Fruit fly (Drosophila melanogaster) whole organism, embryonic: ENCODE measurements around the gene Hip14.

ENCODE experiments used
- Aef1 ChIP-seq: fragments of 200-800 bp; sonication (Bioruptor generic); IDR thresholded peaks from 3 replicates; pipeline ENCODE4 v1.3.6; 2022; ENCODE audit warnings: missing biosample characterization, missing genetic modification characterization
- B-H1 ChIP-seq: fragments of 200-800 bp; sonication (Bioruptor generic); IDR thresholded peaks from 3 replicates; pipeline ENCODE4 v1.3.6; 2022; ENCODE audit warnings: missing biosample characterization, missing genetic modification characterization
- Bgb ChIP-seq: fragments of 200-800 bp; sonication (Bioruptor generic); IDR thresholded peaks from 2 replicates; pipeline ENCODE4 v1.3.6; 2022; ENCODE audit warnings: missing biosample characterization, missing genetic modification characterization; ENCODE audit not compliant: partially characterized antibody
- C15 ChIP-seq: fragments of 200-800 bp; sonication (Bioruptor generic); IDR thresholded peaks from 3 replicates; pipeline ENCODE4 v1.3.6; 2022; ENCODE audit warnings: missing biosample characterization, missing genetic modification characterization
- CG10274 ChIP-seq: fragments of 200-800 bp; sonication (Bioruptor generic); optimal IDR thresholded peaks from 3 replicates; lab custom pipeline; 2017; ENCODE audit warnings: missing biosample characterization, mild to moderate bottlenecking, missing genetic modification characterization
- CG10979 ChIP-seq: fragments of 200-800 bp; sonication (Bioruptor generic); optimal IDR thresholded peaks from 2 replicates; lab custom pipeline; 2018; ENCODE audit warnings: missing biosample characterization, mild to moderate bottlenecking, missing genetic modification characterization, moderate library complexity
- CG11696 ChIP-seq: fragments of 200-800 bp; sonication (Bioruptor generic); IDR thresholded peaks from 2 replicates; pipeline ENCODE4 v1.3.6; 2022; ENCODE audit warnings: missing biosample characterization, missing genetic modification characterization
- CG12155 ChIP-seq: fragments of 200-800 bp; sonication (Bioruptor generic); optimal IDR thresholded peaks from 3 replicates; lab custom pipeline; 2016; ENCODE audit warnings: missing biosample characterization, missing genetic modification characterization
- CG13287 ChIP-seq: fragments of 200-800 bp; sonication (Bioruptor generic); IDR thresholded peaks from 2 replicates; pipeline ENCODE4 v1.3.6; 2022; ENCODE audit warnings: missing biosample characterization, missing genetic modification characterization; ENCODE audit not compliant: partially characterized antibody
- CG13296 ChIP-seq: fragments of 200-800 bp; sonication (Bioruptor generic); optimal IDR thresholded peaks from 3 replicates; lab custom pipeline; 2018; ENCODE audit warnings: missing biosample characterization, mild to moderate bottlenecking, missing genetic modification characterization
- CG14965 ChIP-seq: fragments of 200-800 bp; sonication (Bioruptor generic); optimal IDR thresholded peaks from 2 replicates; lab custom pipeline; 2016; ENCODE audit warnings: missing biosample characterization, missing genetic modification characterization, borderline replicate concordance
- CG1647 ChIP-seq: fragments of 200-800 bp; sonication (Bioruptor generic); optimal IDR thresholded peaks from 3 replicates; lab custom pipeline; 2016; ENCODE audit warnings: missing biosample characterization, missing genetic modification characterization
- CG17802 ChIP-seq: fragments of 200-800 bp; sonication (Bioruptor generic); optimal IDR thresholded peaks from 2 replicates; lab custom pipeline; 2018; ENCODE audit warnings: missing biosample characterization, mild to moderate bottlenecking, missing genetic modification characterization, moderate library complexity
- CG2120 ChIP-seq: fragments of 200-800 bp; sonication (Bioruptor generic); optimal IDR thresholded peaks from 3 replicates; lab custom pipeline; 2016; ENCODE audit warnings: missing biosample characterization, missing genetic modification characterization
- CG2202 ChIP-seq: fragments of 200-800 bp; sonication (Bioruptor generic); optimal IDR thresholded peaks from 2 replicates; lab custom pipeline; 2018; ENCODE audit warnings: missing biosample characterization, mild to moderate bottlenecking, missing genetic modification characterization
- CG2875 ChIP-seq: fragments of 200-800 bp; sonication (Bioruptor generic); optimal IDR thresholded peaks from 2 replicates; lab custom pipeline; 2017; ENCODE audit warnings: missing biosample characterization, mild to moderate bottlenecking, missing genetic modification characterization, missing genetic modification reagents
- CG3065 ChIP-seq: fragments of 200-800 bp; sonication (Bioruptor generic); optimal IDR thresholded peaks from 2 replicates; lab custom pipeline; 2016; ENCODE audit warnings: missing biosample characterization, missing genetic modification characterization
- CG42726 ChIP-seq: fragments of 200-800 bp; sonication (Bioruptor generic); IDR thresholded peaks from 2 replicates; pipeline ENCODE4 v1.3.6; 2022; ENCODE audit warnings: missing biosample characterization, missing genetic modification characterization; ENCODE audit not compliant: partially characterized antibody
- CG4424 ChIP-seq: fragments of 200-800 bp; sonication (Bioruptor generic); optimal IDR thresholded peaks from 3 replicates; lab custom pipeline; 2016; ENCODE audit warnings: missing biosample characterization, missing genetic modification characterization
- CG4820 ChIP-seq: fragments of 200-800 bp; sonication (Bioruptor generic); optimal IDR thresholded peaks from 3 replicates; lab custom pipeline; 2016; ENCODE audit warnings: missing biosample characterization, missing genetic modification characterization
- CG8388 ChIP-seq: fragments of 200-800 bp; sonication (Bioruptor generic); optimal IDR thresholded peaks from 2 replicates; lab custom pipeline; 2019; ENCODE audit warnings: missing biosample characterization, mild to moderate bottlenecking, missing genetic modification characterization, moderate library complexity
- CG9797 ChIP-seq: fragments of 200-800 bp; sonication (Bioruptor generic); optimal IDR thresholded peaks from 3 replicates; lab custom pipeline; 2018; ENCODE audit warnings: missing biosample characterization, mild to moderate bottlenecking, missing genetic modification characterization
- Dad ChIP-seq: fragments of 200-800 bp; sonication (Bioruptor generic); optimal IDR thresholded peaks from 3 replicates; lab custom pipeline; 2016; ENCODE audit warnings: missing biosample characterization, missing genetic modification characterization
- Dbx ChIP-seq: fragments of 200-800 bp; sonication (Bioruptor generic); IDR thresholded peaks from 3 replicates; pipeline ENCODE4 v1.3.6; 2022; ENCODE audit warnings: missing biosample characterization, missing genetic modification characterization
- Eip74EF ChIP-seq, 2 experiments: fragments of 200-800 bp in 1 of 2; fragments of >200 bp in 1 of 2; sonication (Bioruptor generic) in 1 of 2; optimal IDR thresholded peaks; 2 replicates each; lab custom pipeline; 2017 to 2019; ENCODE audit warnings: missing biosample characterization in 2 of 2, missing genetic modification characterization in 2 of 2, mild to moderate bottlenecking in 1 of 2, moderate library complexity in 1 of 2
- GATAe ChIP-seq: fragments of 200-800 bp; sonication (Bioruptor generic); conservative IDR thresholded peaks from 2 replicates; pipeline ENCODE4 v1.3.6; 2022; ENCODE audit warnings: missing biosample characterization, missing genetic modification characterization
- Gsc ChIP-seq: fragments of 200-800 bp; sonication (Bioruptor generic); IDR thresholded peaks from 2 replicates; pipeline ENCODE4 v1.3.6; 2022; ENCODE audit warnings: missing biosample characterization, missing genetic modification characterization
- Hmx ChIP-seq: fragments of 200-800 bp; sonication (Bioruptor generic); optimal IDR thresholded peaks from 2 replicates; lab custom pipeline; 2016; ENCODE audit warnings: missing biosample characterization, missing genetic modification characterization
- Hr51 ChIP-seq, 2 experiments: fragments of 200-800 bp; sonication (Bioruptor generic); optimal IDR thresholded peaks; 2 replicates in 1 of 2; 3 replicates in 1 of 2; lab custom pipeline; 2016 to 2018; ENCODE audit warnings: missing biosample characterization in 2 of 2, missing genetic modification characterization in 2 of 2, mild to moderate bottlenecking in 1 of 2, moderate library complexity in 1 of 2
- MESR4 ChIP-seq: fragments of 200-800 bp; sonication (Bioruptor generic); optimal IDR thresholded peaks from 2 replicates; lab custom pipeline; 2018; ENCODE audit warnings: missing biosample characterization, mild to moderate bottlenecking, missing genetic modification characterization, moderate library complexity
- Nf-YC ChIP-seq: fragments of 200-800 bp; optimal IDR thresholded peaks from 3 replicates; lab custom pipeline; 2019; ENCODE audit warnings: missing biosample characterization, mild to moderate bottlenecking, missing genetic modification characterization, moderate library complexity
- ase ChIP-seq: fragments of 200-800 bp; sonication (Bioruptor generic); IDR thresholded peaks from 3 replicates; pipeline ENCODE4 v1.3.6; 2022; ENCODE audit warnings: missing biosample characterization, missing genetic modification characterization
- ash1 ChIP-seq: fragments of 200-800 bp; sonication (Bioruptor generic); optimal IDR thresholded peaks from 2 replicates; lab custom pipeline; 2018; ENCODE audit warnings: missing biosample characterization, mild to moderate bottlenecking, missing genetic modification characterization
- ato ChIP-seq: fragments of 200-800 bp; sonication (Bioruptor generic); IDR thresholded peaks from 2 replicates; pipeline ENCODE4 v1.3.6; 2022; ENCODE audit warnings: missing biosample characterization, missing genetic modification characterization; ENCODE audit not compliant: partially characterized antibody
- chn ChIP-seq: fragments of 200-800 bp; sonication (Bioruptor generic); optimal IDR thresholded peaks from 2 replicates; lab custom pipeline; 2016; ENCODE audit warnings: missing biosample characterization, missing genetic modification characterization
- croc ChIP-seq: fragments of 200-800 bp; sonication (Bioruptor generic); conservative IDR thresholded peaks from 3 replicates; pipeline ENCODE4 v1.3.6; 2022; ENCODE audit warnings: missing biosample characterization, missing genetic modification characterization
- crp ChIP-seq, 2 experiments: fragments of 200-800 bp; sonication (Bioruptor generic); optimal IDR thresholded peaks; 2 replicates in 1 of 2; 3 replicates in 1 of 2; lab custom pipeline; 2017; ENCODE audit warnings: missing biosample characterization in 2 of 2, missing genetic modification characterization in 2 of 2, mild to moderate bottlenecking in 1 of 2, moderate library complexity in 1 of 2
- fd64A ChIP-seq: fragments of 200-800 bp; sonication (Bioruptor generic); optimal IDR thresholded peaks from 3 replicates; lab custom pipeline; 2018; ENCODE audit warnings: missing biosample characterization, mild to moderate bottlenecking, missing genetic modification characterization
- fru ChIP-seq: fragments of >200 bp; optimal IDR thresholded peaks from 2 replicates; lab custom pipeline; 2017
- gcm ChIP-seq: fragments of 200-800 bp; sonication (Bioruptor generic); optimal IDR thresholded peaks from 2 replicates; lab custom pipeline; 2019; ENCODE audit warnings: missing biosample characterization, mild to moderate bottlenecking, missing genetic modification characterization, moderate library complexity
- ham ChIP-seq: fragments of 200-800 bp; sonication (Bioruptor generic); IDR thresholded peaks from 2 replicates; pipeline ENCODE4 v1.3.6; 2022; ENCODE audit warnings: missing biosample characterization, missing genetic modification characterization
- hb ChIP-seq: fragments of 200-800 bp; sonication (Bioruptor generic); IDR thresholded peaks from 3 replicates; pipeline ENCODE4 v1.3.6; 2022; ENCODE audit warnings: missing biosample characterization, missing genetic modification characterization; ENCODE audit not compliant: partially characterized antibody
- pfk ChIP-seq: fragments of 200-800 bp; sonication (Bioruptor generic); optimal IDR thresholded peaks from 2 replicates; lab custom pipeline; 2018; ENCODE audit warnings: missing biosample characterization, mild to moderate bottlenecking, missing genetic modification characterization, moderate library complexity
- phol ChIP-seq: fragments of 200-800 bp; sonication (Bioruptor generic); optimal IDR thresholded peaks from 3 replicates; lab custom pipeline; 2018; ENCODE audit warnings: missing biosample characterization, mild to moderate bottlenecking, missing genetic modification characterization, moderate library complexity
- prd ChIP-seq, 3 experiments: fragments of >200 bp in 2 of 3; fragments of 200-800 bp in 1 of 3; sonication (Bioruptor generic) in 1 of 3; optimal IDR thresholded peaks in 2 of 3; IDR thresholded peaks in 1 of 3; 2 replicates in 2 of 3; 3 replicates in 1 of 3; pipeline versions ENCODE4 v1.3.6 to Lab custom; 2017 to 2022; ENCODE audit warnings: missing biosample characterization in 1 of 3, missing genetic modification characterization in 1 of 3
- sens ChIP-seq: fragments of 200-800 bp; sonication (Bioruptor generic); peaks from one replicate; lab custom pipeline; 2016; ENCODE audit warnings: missing biosample characterization, missing genetic modification characterization
- tgo ChIP-seq: fragments of 200-800 bp; sonication (Bioruptor generic); IDR thresholded peaks from 3 replicates; pipeline ENCODE4 v1.3.6; 2022; ENCODE audit warnings: missing biosample characterization, missing genetic modification characterization
- tup ChIP-seq: fragments of 200-800 bp; sonication (Bioruptor generic); optimal IDR thresholded peaks from 2 replicates; lab custom pipeline; 2016; ENCODE audit warnings: missing biosample characterization, mild to moderate bottlenecking, missing genetic modification characterization, moderate library complexity

Hip14 gene

dm6 chr3L:16026065-16026789 lies 38.2 kb downstream of the Hip14 start (continued):
- TF ChIP-seq Bgb (no peak), CG2202 (peak; percentile 87), chn (GFP tag; lab: Kevin White, UChicago) (peak; percentile 11), CG13296 (peak; percentile 59), CG3065 (GFP tag; lab: Kevin White, UChicago) (peak; percentile 7), ato (GFP tag; lab: Robert Waterston, UW) (0 out of 2 replicates have a peak, but pooled peaks have one; percentile 8), croc (GFP tag; lab: Robert Waterston, UW) (peak; percentile 34; the same call in 1 of the 3 replicates), GATAe (GFP tag; lab: Robert Waterston, UW) (no peak), gcm (GFP tag; lab: Kevin White, UChicago) (peak; percentile 49), CG9797 (peak; percentile 2), CG10979 (tag; lab: Kevin White, UChicago) (peak; percentile 5), tup (peak; percentile 20), phol (peak; percentile 36), CG11696 (GFP tag; lab: Robert Waterston, UW) (no peak), CG13287 (GFP tag; lab: Robert Waterston, UW) (no peak), B-H1 (GFP tag; lab: Robert Waterston, UW) (peak; percentile 29; the same call in 1 of the 3 replicates), sens (GFP tag; lab: Kevin White, UChicago) (peak; percentile 94), CG42726 (GFP tag; lab: Robert Waterston, UW) (no peak), Hr51 (GFP tag; optimal IDR thresholded peaks at IDR 0.05; lab: Kevin White, UChicago) (peak; percentile 33 to 68), MESR4 (GFP tag; lab: Kevin White, UChicago) (no peak), CG17802 (tag; lab: Kevin White, UChicago) (no peak), fd64A (GFP tag; lab: Kevin White, UChicago) (peak; percentile 91), Hmx (GFP tag; lab: Kevin White, UChicago) (no peak), pfk (GFP tag; lab: Kevin White, UChicago) (peak; percentile 60), Gsc (no peak), ash1 (no peak), CG1647 (GFP tag; lab: Kevin White, UChicago) (peak; percentile 34), CG4424 (GFP tag; lab: Kevin White, UChicago) (peak; percentile 42), CG2875 (GFP tag; lab: Kevin White, UChicago) (peak; percentile 87), hb (GFP tag; lab: Robert Waterston, UW) (no peak), Nf-YC (no peak), Aef1 (GFP tag; lab: Robert Waterston, UW) (peak; percentile 68), prd (optimal IDR thresholded peaks at IDR 0.05; lab: Kevin White, UChicago) (no peak), prd (GFP tag; IDR thresholded peaks at IDR 0.05; lab: Robert Waterston, UW) (peak; percentile 27; the same call in 2 of the 3 replicates), Dbx (GFP tag; lab: Robert Waterston, UW) (peak; percentile 54; the same call in 1 of the 3 replicates), C15 (GFP tag; lab: Robert Waterston, UW) (peak; percentile 11; the same call in 1 of the 3 replicates), CG10274 (peak; percentile 4), CG8388 (GFP tag; lab: Kevin White, UChicago) (no peak), CG12155 (GFP tag; lab: Kevin White, UChicago) (no peak), tgo (GFP tag; lab: Robert Waterston, UW) (peak; percentile 41; the same call in 1 of the 3 replicates), CG2120 (GFP tag; lab: Kevin White, UChicago) (peak; percentile 23), CG4820 (GFP tag; lab: Kevin White, UChicago) (peak; percentile 38), fru (no peak), crp (GFP tag; optimal IDR thresholded peaks at IDR 0.05; lab: Kevin White, UChicago) (no peak), ase (GFP tag; lab: Robert Waterston, UW) (no peak), CG14965 (no peak), ham (GFP tag; lab: Robert Waterston, UW) (no peak; the same call in 1 of the 2 replicates), Dad (GFP tag; lab: Kevin White, UChicago) (peak; percentile 32), Eip74EF (GFP tag; optimal IDR thresholded peaks at IDR 0.05; lab: Kevin White, UChicago) (peak in 1 of 2 experiments; percentile 67)
